Fruit fly (Drosophila melanogaster): ENCODE data around the gene Fit2.

DNA sequence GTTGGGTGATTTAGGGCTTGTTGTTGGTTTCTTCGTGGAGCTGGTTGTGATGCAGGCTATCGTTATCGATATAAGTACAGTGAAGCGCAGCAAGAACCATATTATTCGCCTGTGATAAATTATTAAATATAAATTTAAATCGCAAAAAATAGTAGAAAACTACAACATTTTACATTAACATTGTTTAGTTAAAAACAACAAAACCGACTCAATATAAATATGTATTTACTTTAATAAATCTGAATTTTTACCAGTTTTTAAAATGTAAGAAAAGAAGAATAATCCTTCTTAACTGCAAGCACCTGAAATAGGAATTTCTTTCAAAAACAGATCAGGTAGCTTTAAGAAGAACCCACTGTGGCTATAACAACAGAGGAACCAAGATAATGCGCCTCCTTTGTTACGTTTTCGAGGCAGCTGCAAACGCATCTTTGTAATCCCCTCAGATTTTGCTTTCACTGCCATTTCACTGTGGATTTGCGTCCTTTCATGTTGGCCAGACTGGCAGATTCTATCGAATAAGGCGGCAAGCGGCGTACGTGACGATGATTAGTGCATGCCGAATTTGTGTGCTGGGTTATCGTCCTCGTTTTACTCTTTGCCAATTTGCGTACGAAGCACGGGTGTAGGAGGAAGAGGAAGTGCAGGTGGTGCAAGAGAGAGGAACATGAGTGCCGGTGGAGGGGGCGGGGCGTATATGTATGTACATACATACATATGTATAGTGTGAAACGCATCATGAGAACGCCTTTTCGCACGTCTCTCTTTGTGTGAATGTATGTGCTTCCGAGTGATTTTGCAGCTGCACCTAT is 13.4 kb upstream of the Fit2 start:
- no peak for TF ChIP-seq CrebA (GFP tag; optimal IDR thresholded peaks at IDR 0.05; ENCODE audit: borderline replicate concordance)
- TF ChIP-seq lola (GFP tag; optimal IDR thresholded peaks at IDR 0.05): no peak
- TF ChIP-seq Vsx2 (GFP tag; optimal IDR thresholded peaks at IDR 0.05; ENCODE audit: partially characterized antibody): no peak
- no peak for TF ChIP-seq jim (GFP tag; optimal IDR thresholded peaks at IDR 0.05)
- no peak for TF ChIP-seq dsf (GFP tag; optimal IDR thresholded peaks at IDR 0.05; ENCODE audit: borderline replicate concordance)
- TF ChIP-seq Dfd (GFP tag; optimal IDR thresholded peaks at IDR 0.05): no peak
- peak; percentile 32 for TF ChIP-seq rgr (GFP tag; optimal IDR thresholded peaks at IDR 0.05)
- no peak for TF ChIP-seq sage (GFP tag; optimal IDR thresholded peaks at IDR 0.05)
- TF ChIP-seq Hr83 (GFP tag; optimal IDR thresholded peaks at IDR 0.05; ENCODE audit: poor library complexity, severe bottlenecking): no peak
- TF ChIP-seq Myc (optimal IDR thresholded peaks at IDR 0.05): no peak
